Fruit fly (Drosophila melanogaster): Measurements from ENCODE around the gene Eip75B.

Eip75B gene

dm6 chr3L:18061240-18061639 lies 3.3 kb downstream of the Eip75B start:
- TF ChIP-seq CTCF (optimal IDR thresholded peaks at IDR 0.05) = no peak
- no peak for TF ChIP-seq CG8478 (optimal IDR thresholded peaks at IDR 0.05)

- TF ChIP-seq CTCF (optimal IDR thresholded peaks at IDR 0.05) = no peak
- no peak for TF ChIP-seq CG8478 (optimal IDR thresholded peaks at IDR 0.05)
These were observed 6.6 kb downstream of the Eip75B start for dm6 chr3L:18057752-18058518.

- TF ChIP-seq CTCF (optimal IDR thresholded peaks at IDR 0.05) (no peak), CG8478 (optimal IDR thresholded peaks at IDR 0.05) (no peak)
These were observed 7.5 kb downstream of the Eip75B start for dm6 chr3L:18057033-18057432.

dm6 chr3L:18046590-18047158 lies 17.8 kb downstream of the Eip75B start:
- TF ChIP-seq CTCF (optimal IDR thresholded peaks at IDR 0.05) (no peak), CG8478 (optimal IDR thresholded peaks at IDR 0.05) (no peak)

DNA sequence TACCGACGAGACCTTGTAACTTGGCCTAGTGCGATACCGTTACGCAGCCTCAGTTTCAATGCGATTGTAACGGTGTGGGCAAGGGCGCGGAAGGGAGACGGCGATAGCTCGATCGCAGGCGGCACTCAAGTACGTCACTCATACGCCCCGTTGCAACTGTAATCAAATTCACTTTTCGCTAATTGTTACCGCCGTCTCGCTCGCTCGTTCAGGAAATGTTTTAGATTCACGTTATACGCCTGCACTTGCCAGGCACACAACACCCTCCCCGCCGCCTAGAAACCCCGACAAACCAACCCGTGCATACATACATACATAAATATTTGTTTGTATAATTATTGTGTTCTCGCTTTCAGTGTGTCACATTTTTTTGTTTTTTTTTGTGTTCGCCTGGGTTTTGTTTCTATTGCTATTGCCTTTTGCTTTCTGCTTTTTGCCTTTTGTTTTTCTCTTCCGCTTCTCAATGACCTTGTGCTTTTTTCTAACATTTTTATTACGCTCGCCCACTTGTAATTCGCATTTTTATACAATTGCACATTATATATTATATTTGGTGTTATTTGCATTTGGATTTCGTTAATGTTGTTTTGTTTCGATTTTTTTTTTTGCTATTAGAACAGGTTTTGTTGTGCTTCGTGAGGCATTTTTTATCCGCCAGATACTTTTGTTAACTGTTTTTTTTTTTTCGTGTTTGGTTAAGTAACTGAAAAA lies 20.0 kb downstream of the Eip75B start:
- TF ChIP-seq CTCF (optimal IDR thresholded peaks at IDR 0.05) = no peak
- TF ChIP-seq CG8478 (optimal IDR thresholded peaks at IDR 0.05) = no peak

- TF ChIP-seq CTCF (optimal IDR thresholded peaks at IDR 0.05) (no peak), CG8478 (optimal IDR thresholded peaks at IDR 0.05) (no peak)
These were observed 22.1 kb downstream of the Eip75B start, which contains the start of gene CG42393 for dm6 chr3L:18042433-18042832. TSS of gene CG42393 (plus strand) at chr3L:18042733.

DNA sequence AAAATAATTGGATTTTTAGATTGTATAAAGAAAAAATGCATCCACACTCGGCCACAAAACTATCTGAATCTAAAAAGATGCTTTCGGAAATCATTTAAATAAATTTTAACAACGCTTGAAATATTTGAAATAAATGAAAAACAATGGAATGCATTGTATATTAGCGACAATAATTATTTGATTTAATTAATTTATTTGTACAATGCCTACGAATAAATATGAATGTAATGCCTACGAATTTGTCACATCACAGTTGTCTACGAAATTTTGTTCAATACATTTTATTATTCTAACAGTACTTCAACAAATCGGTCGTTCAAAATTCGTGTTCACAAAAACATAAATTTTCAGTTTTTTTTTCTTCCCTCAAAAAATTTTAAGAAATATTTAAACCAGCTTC lies 24.5 kb downstream of the Eip75B start, which contains the start of gene CG32192:
TSS of gene CG32192 (plus strand) at position 301 of the 400 bp plus-strand sequence.
- TF ChIP-seq CTCF (optimal IDR thresholded peaks at IDR 0.05) = no peak
- TF ChIP-seq CG8478 (optimal IDR thresholded peaks at IDR 0.05) = no peak

- TF ChIP-seq CTCF (optimal IDR thresholded peaks at IDR 0.05) (no peak), CG8478 (optimal IDR thresholded peaks at IDR 0.05) (no peak)
These were observed 26.3 kb downstream of the Eip75B start for dm6 chr3L:18038122-18038762.

- TF ChIP-seq CG8478 (optimal IDR thresholded peaks at IDR 0.05) = no peak
- TF ChIP-seq CTCF (optimal IDR thresholded peaks at IDR 0.05) = no peak
These were observed 26.9 kb downstream of the Eip75B start for dm6 chr3L:18037459-18038092.

- TF ChIP-seq CTCF (optimal IDR thresholded peaks at IDR 0.05) (no peak), CG8478 (optimal IDR thresholded peaks at IDR 0.05) (no peak)
These were observed 27.5 kb downstream of the Eip75B start for dm6 chr3L:18036995-18037394.

DNA sequence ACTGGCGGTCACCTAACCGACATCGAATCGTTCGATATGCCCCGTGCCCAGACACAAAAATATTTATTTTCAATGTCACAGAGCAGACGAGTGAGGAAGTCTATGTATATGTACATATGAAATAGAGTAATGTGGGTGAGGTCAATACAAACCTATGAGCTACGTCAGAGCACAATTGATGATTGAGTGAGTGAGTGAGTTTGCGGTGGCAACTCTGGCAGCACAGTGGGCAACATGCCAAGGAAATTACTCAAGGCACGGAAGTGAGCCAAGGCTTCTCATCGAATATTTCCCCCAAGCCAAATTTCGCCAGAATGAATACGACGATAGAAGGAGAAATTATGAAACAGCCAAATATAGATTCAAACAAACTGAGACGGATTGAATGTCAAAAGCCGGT lies 30.0 kb downstream of the Eip75B start:
- TF ChIP-seq CG8478 (optimal IDR thresholded peaks at IDR 0.05) (no peak), CTCF (optimal IDR thresholded peaks at IDR 0.05) (no peak)

DNA sequence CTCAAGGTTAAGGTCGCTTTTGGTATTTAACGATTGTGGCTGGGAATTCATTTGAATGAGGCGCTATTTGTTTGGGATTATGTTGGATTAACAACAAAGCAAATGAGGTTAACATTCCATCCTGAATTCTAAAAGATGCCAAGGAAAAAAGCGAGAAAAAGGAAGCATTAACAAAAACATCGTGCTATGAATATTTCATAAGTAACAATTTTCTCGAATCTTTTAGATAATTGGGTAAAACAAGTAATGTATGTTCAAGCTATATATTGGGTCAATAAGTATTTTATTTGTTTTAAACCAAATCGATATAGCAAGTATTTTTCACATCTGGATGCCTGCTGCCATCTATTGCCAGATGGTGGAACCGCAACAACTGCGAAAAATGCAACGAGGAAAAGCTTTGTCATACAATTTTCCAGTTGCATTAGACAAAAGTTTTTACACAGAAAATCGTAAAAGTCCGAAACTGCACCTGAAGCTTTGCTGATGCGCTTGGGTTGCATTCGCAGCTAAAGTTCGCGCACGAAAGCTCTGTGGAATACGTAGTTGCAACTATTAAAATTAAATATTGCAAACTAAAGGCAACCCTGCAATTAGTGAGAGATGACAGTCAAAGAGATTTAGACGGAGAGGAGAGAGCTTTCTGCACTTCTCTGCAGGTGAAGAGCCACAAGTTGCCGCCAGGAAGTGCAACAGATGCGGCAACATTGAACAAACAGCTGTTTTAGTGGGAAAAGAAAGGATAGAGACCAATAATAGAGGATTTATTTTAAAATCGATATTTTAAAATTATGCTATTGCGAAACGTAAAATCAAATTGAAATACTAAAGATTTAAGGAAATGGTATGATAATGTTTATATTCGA lies 31.8 kb downstream of the Eip75B start:
- no peak for TF ChIP-seq CG8478 (optimal IDR thresholded peaks at IDR 0.05)
- TF ChIP-seq CTCF (optimal IDR thresholded peaks at IDR 0.05) = peak; percentile 21 to 53

DNA sequence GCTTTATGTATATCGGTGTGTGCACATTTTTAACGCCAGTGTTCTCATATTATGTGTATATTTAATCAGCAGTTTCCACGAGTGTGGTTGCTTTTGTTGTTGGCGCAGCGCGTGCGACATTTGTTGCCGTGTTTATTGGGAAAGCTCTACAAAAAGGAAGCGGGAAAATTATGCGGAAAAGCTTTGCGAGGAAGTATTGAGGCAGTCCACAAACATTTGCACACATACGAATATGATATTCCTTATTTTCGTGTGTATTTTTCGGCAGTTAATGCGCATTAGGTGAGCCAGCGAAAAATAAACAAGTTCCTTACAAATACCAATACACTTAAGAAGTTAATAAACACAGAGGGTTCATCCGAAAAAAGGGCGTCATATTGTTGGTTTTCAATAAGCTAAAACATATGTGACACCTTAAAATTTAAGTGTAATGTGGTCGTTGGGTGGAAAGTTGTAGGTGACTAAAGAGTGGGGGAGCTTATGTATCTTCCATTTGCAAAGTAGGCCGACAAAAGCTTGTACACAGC lies 34.1 kb downstream of the Eip75B start:
- TF ChIP-seq CG8478 (optimal IDR thresholded peaks at IDR 0.05) = no peak
